Fruit fly (Drosophila melanogaster): ENCODE measurements around the gene CG6013.

Gene CG6013

dm6 chr3R:18985114-18985785 is 46.1 kb upstream of the CG6013 start (continued):
- TF ChIP-seq sug (tag; optimal IDR thresholded peaks at IDR 0.05) = peak; percentile 86
- no peak for TF ChIP-seq Gsc (GFP tag; IDR thresholded peaks at IDR 0.05)
- no peak for TF ChIP-seq trem (tag; optimal IDR thresholded peaks at IDR 0.05)
- TF ChIP-seq prd (optimal IDR thresholded peaks at IDR 0.05) = no peak
- TF ChIP-seq prd (GFP tag; IDR thresholded peaks at IDR 0.05) = peak; percentile 37; the same call in 1 of the 3 replicates
- TF ChIP-seq Dad (GFP tag; optimal IDR thresholded peaks at IDR 0.05) = no peak
- TF ChIP-seq sr (GFP tag; IDR thresholded peaks at IDR 0.05) = no peak
- TF ChIP-seq CG14860 (GFP tag; IDR thresholded peaks at IDR 0.05; ENCODE audit: partially characterized antibody) = no peak
- no peak for TF ChIP-seq dm (GFP tag; optimal IDR thresholded peaks at IDR 0.05)
- peak; percentile 54 for TF ChIP-seq dmrt99B (tag; optimal IDR thresholded peaks at IDR 0.05)
- peak; percentile 3 for TF ChIP-seq exex (tag; optimal IDR thresholded peaks at IDR 0.05)
- TF ChIP-seq ind (GFP tag; optimal IDR thresholded peaks at IDR 0.05) = peak; percentile 38
- TF ChIP-seq Six4 (GFP tag; optimal IDR thresholded peaks at IDR 0.05) = no peak
- TF ChIP-seq CG6272 (GFP tag; IDR thresholded peaks at IDR 0.05) = no peak
- no peak for TF ChIP-seq CG31365 (tag; optimal IDR thresholded peaks at IDR 0.05)
- TF ChIP-seq CG12155 (GFP tag; optimal IDR thresholded peaks at IDR 0.05) = peak; percentile 54
- TF ChIP-seq pzg (GFP tag; optimal IDR thresholded peaks at IDR 0.05) = no peak
- TF ChIP-seq Fer3 (tag; optimal IDR thresholded peaks at IDR 0.05) = peak; percentile 55
- TF ChIP-seq bcd (GFP tag; optimal IDR thresholded peaks at IDR 0.05) = peak; percentile 48
- TF ChIP-seq E2f1 (GFP tag; IDR thresholded peaks at IDR 0.05) = no peak
- no peak for TF ChIP-seq CG4360 (GFP tag; IDR thresholded peaks at IDR 0.05)
- peak; percentile 21 for TF ChIP-seq org-1 (GFP tag; optimal IDR thresholded peaks at IDR 0.05)
- TF ChIP-seq CG8359 (GFP tag; optimal IDR thresholded peaks at IDR 0.05; ENCODE audit: borderline replicate concordance) = no peak
- peak; percentile 22 for TF ChIP-seq CG10267 (tag; optimal IDR thresholded peaks at IDR 0.05)
- TF ChIP-seq scrt (GFP tag; optimal IDR thresholded peaks at IDR 0.05) = peak; percentile 12
- TF ChIP-seq CG17802 (tag; optimal IDR thresholded peaks at IDR 0.05) = no peak
- TF ChIP-seq hb (GFP tag; IDR thresholded peaks at IDR 0.05; ENCODE audit: partially characterized antibody) = no peak
- peak; percentile 53; the same call in 2 of the 3 replicates for TF ChIP-seq CG17361 (GFP tag; IDR thresholded peaks at IDR 0.05)
- no peak for TF ChIP-seq onecut (GFP tag; IDR thresholded peaks at IDR 0.05)
- peak; percentile 57 for TF ChIP-seq HHEX (GFP tag; optimal IDR thresholded peaks at IDR 0.05)
- no peak for TF ChIP-seq CG7372 (GFP tag; IDR thresholded peaks at IDR 0.05)
- no peak for TF ChIP-seq ase (GFP tag; IDR thresholded peaks at IDR 0.05)
- TF ChIP-seq Eip74EF (GFP tag; optimal IDR thresholded peaks at IDR 0.05) = no peak
- peak; percentile 27 for TF ChIP-seq CG15269 (tag; optimal IDR thresholded peaks at IDR 0.05)
- TF ChIP-seq lilli (GFP tag; optimal IDR thresholded peaks at IDR 0.05) = peak; percentile 46
- TF ChIP-seq amos (GFP tag; IDR thresholded peaks at IDR 0.05; ENCODE audit: partially characterized antibody) = no peak
- TF ChIP-seq Chrac-16 (GFP tag; optimal IDR thresholded peaks at IDR 0.05) = peak; percentile 9
- 0 out of 3 replicates have a peak, but pooled peaks have one; percentile 11 for TF ChIP-seq ci (GFP tag; IDR thresholded peaks at IDR 0.05)
- no peak for TF ChIP-seq Ada2b (GFP tag; IDR thresholded peaks at IDR 0.05)
- peak; percentile 24 for TF ChIP-seq Hsf (GFP tag; optimal IDR thresholded peaks at IDR 0.05)
- TF ChIP-seq Max (GFP tag; optimal IDR thresholded peaks at IDR 0.05) = peak; percentile 24
- no peak for TF ChIP-seq CG32772 (GFP tag; IDR thresholded peaks at IDR 0.05)
- TF ChIP-seq CG32767 (GFP tag; IDR thresholded peaks at IDR 0.05) = no peak
- no peak for TF ChIP-seq CG17612 (GFP tag; IDR thresholded peaks at IDR 0.05)
- peak; percentile 56 for TF ChIP-seq PHDP (tag; optimal IDR thresholded peaks at IDR 0.05)
- TF ChIP-seq CG8924 (tag; optimal IDR thresholded peaks at IDR 0.05) = peak; percentile 63
- no peak for TF ChIP-seq btn (GFP tag; optimal IDR thresholded peaks at IDR 0.05)
- peak; percentile 13 for TF ChIP-seq CG10979 (tag; optimal IDR thresholded peaks at IDR 0.05)
- TF ChIP-seq CG18619 (GFP tag; optimal IDR thresholded peaks at IDR 0.05) = peak; percentile 35
- TF ChIP-seq caup (GFP tag; optimal IDR thresholded peaks at IDR 0.05; ENCODE audit: severe bottlenecking) = peak; percentile 34

All from whole organism, embryonic.